Fruit fly (Drosophila melanogaster) Kc167 (cell line): ENCODE data around the gene CG10041.

Experiments used
- Sin3A ChIP-seq: fragments of >200 bp; optimal IDR thresholded peaks from 2 replicates; lab custom pipeline; 2018; ENCODE audit warnings: missing external identifiers
- psq ChIP-seq: fragments of >200 bp; optimal IDR thresholded peaks from 2 replicates; lab custom pipeline; 2017; ENCODE audit warnings: missing external identifiers

dm6 chr3R:12371671-12372070 lies 19.8 kb upstream of the CG10041 start, which contains the start of gene GstD2:
- TF ChIP-seq psq (lab: Kevin White, UChicago) = no peak
- no peak for TF ChIP-seq Sin3A (lab: Kevin White, UChicago)
